Fruit fly (Drosophila melanogaster): ENCODE measurements around the gene robl22E.

dm6 chr2L:2265221-2265620 lies 25.3 kb downstream of the robl22E start, which contains the start of gene CG34049:
- no peak for TF ChIP-seq CG10669 (GFP tag; optimal IDR thresholded peaks at IDR 0.05)
- no peak for TF ChIP-seq Sox102F (GFP tag; optimal IDR thresholded peaks at IDR 0.05)
- no peak for TF ChIP-seq salr (GFP tag; optimal IDR thresholded peaks at IDR 0.05)
- no peak for TF ChIP-seq CG8119 (GFP tag; IDR thresholded peaks at IDR 0.05)
- TF ChIP-seq Eip75B (GFP tag; optimal IDR thresholded peaks at IDR 0.05): no peak
- no peak for TF ChIP-seq acj6 (GFP tag; optimal IDR thresholded peaks at IDR 0.05)
- TF ChIP-seq Met (GFP tag; optimal IDR thresholded peaks at IDR 0.05): no peak

All from whole organism, prepupa.